Worm (Caenorhabditis elegans) whole organism, young adult: ENCODE data around the gene F01D5.8.
A peak's percentile ranks its signal among the peaks of the same experiment; 100 is the strongest.

Experiments used
- F10E7.11 ChIP-seq: sonication (generic microtip); optimal IDR thresholded peaks from 2 replicates; lab custom pipeline; 2017; ENCODE audit warnings: mild to moderate bottlenecking, missing genetic modification characterization, moderate library complexity, missing compliant biosample characterization
- F37B4.10 ChIP-seq: fragments of 200-800 bp; sonication (Bioruptor generic); IDR thresholded peaks from 2 replicates; pipeline ENCODE4 v1.3.6; 2022; ENCODE audit warnings: missing genetic modification characterization, missing compliant biosample characterization
- F39B2.1 ChIP-seq: fragments of 200-800 bp; sonication (Bioruptor generic); IDR thresholded peaks from 2 replicates; pipeline ENCODE4 v1.3.6; 2022; ENCODE audit warnings: missing genetic modification reagents, missing genetic modification characterization, missing compliant biosample characterization
- F55B11.4 ChIP-seq: sonication (generic microtip); optimal IDR thresholded peaks from 2 replicates; lab custom pipeline; 2016; ENCODE audit warnings: missing compliant biosample characterization, missing genetic modification characterization, borderline replicate concordance; ENCODE audit not compliant: insufficient read depth
- F57A8.1 ChIP-seq: fragments of 200-800 bp; sonication (Bioruptor generic); optimal IDR thresholded peaks from 2 replicates; lab custom pipeline; 2018; ENCODE audit warnings: mild to moderate bottlenecking, missing genetic modification characterization, moderate library complexity, missing compliant biosample characterization
- T26A5.8 ChIP-seq: sonication (generic microtip); optimal IDR thresholded peaks from 2 replicates; lab custom pipeline; 2016; ENCODE audit warnings: missing genetic modification characterization, missing compliant biosample characterization
- Y53G8AR.9 ChIP-seq: fragments of 200-800 bp; sonication (Bioruptor generic); conservative IDR thresholded peaks from 2 replicates; pipeline ENCODE4 v1.3.6; 2022; ENCODE audit warnings: missing genetic modification reagents, missing genetic modification characterization, missing compliant biosample characterization
- Y67H2A.10 ChIP-seq: fragments of 200-800 bp; sonication (Bioruptor generic); conservative IDR thresholded peaks from 2 replicates; pipeline ENCODE4 v1.3.6; 2022; ENCODE audit warnings: missing genetic modification reagents, missing genetic modification characterization, missing compliant biosample characterization
- ZK185.1 ChIP-seq: sonication (generic microtip); optimal IDR thresholded peaks from 2 replicates; lab custom pipeline; 2016; ENCODE audit warnings: mild to moderate bottlenecking, missing genetic modification characterization, missing compliant biosample characterization; ENCODE audit not compliant: poor library complexity, severe bottlenecking
- athp-1 ChIP-seq: sonication (generic microtip); optimal IDR thresholded peaks from 2 replicates; lab custom pipeline; 2017; ENCODE audit warnings: mild to moderate bottlenecking, missing genetic modification characterization, missing compliant biosample characterization
- attf-3 ChIP-seq: fragments of 200-800 bp; sonication (Bioruptor generic); conservative IDR thresholded peaks from 2 replicates; pipeline ENCODE4 v1.3.6; 2022; ENCODE audit warnings: missing genetic modification reagents, missing genetic modification characterization, missing compliant biosample characterization
- attf-6 ChIP-seq: fragments of 200-800 bp; sonication (Bioruptor generic); IDR thresholded peaks from 2 replicates; pipeline ENCODE4 v1.3.6; 2022; ENCODE audit warnings: missing genetic modification reagents, missing genetic modification characterization, missing compliant biosample characterization
- cebp-1 ChIP-seq, 2 experiments: fragments of 200-800 bp in 1 of 2; sonication (Bioruptor generic) in 1 of 2; sonication (generic microtip) in 1 of 2; IDR thresholded peaks in 1 of 2; optimal IDR thresholded peaks in 1 of 2; 2 replicates each; pipeline versions ENCODE4 v1.3.6 to Lab custom; 2017 to 2022; ENCODE audit warnings: missing compliant biosample characterization in 2 of 2, missing genetic modification characterization in 2 of 2, mild to moderate bottlenecking in 1 of 2, missing genetic modification reagents in 1 of 2, moderate library complexity in 1 of 2
- cebp-2 ChIP-seq: fragments of 200-800 bp; sonication (Bioruptor generic); IDR thresholded peaks from 2 replicates; pipeline ENCODE4 v1.3.6; 2022; ENCODE audit warnings: missing genetic modification characterization, missing compliant biosample characterization
- chd-7 ChIP-seq: sonication (generic microtip); optimal IDR thresholded peaks from 2 replicates; lab custom pipeline; 2016; ENCODE audit warnings: mild to moderate bottlenecking, missing genetic modification characterization, moderate library complexity, missing compliant biosample characterization
- dox-1 ChIP-seq: fragments of 200-800 bp; sonication (Bioruptor generic); IDR thresholded peaks from 2 replicates; pipeline ENCODE4 v1.3.6; 2022; ENCODE audit warnings: missing genetic modification reagents, missing genetic modification characterization, missing compliant biosample characterization
- dpff-1 ChIP-seq: sonication (generic microtip); optimal IDR thresholded peaks from 2 replicates; lab custom pipeline; 2017; ENCODE audit warnings: mild to moderate bottlenecking, missing genetic modification characterization, missing compliant biosample characterization
- egl-18 ChIP-seq: fragments of 200-800 bp; sonication (Bioruptor generic); IDR thresholded peaks from 2 replicates; pipeline ENCODE4 v1.3.6; 2022; ENCODE audit warnings: missing genetic modification reagents, missing genetic modification characterization, missing compliant biosample characterization
- fkh-3 ChIP-seq: sonication (generic microtip); optimal IDR thresholded peaks from 2 replicates; lab custom pipeline; 2016; ENCODE audit warnings: mild to moderate bottlenecking, missing genetic modification characterization, missing compliant biosample characterization
- him-1 ChIP-seq: sonication (generic microtip); optimal IDR thresholded peaks from 2 replicates; lab custom pipeline; 2016; ENCODE audit warnings: missing genotype, missing genetic modification reagents, missing genetic modification characterization, missing compliant biosample characterization
- hlh-12 ChIP-seq: sonication (generic microtip); optimal IDR thresholded peaks from 2 replicates; lab custom pipeline; 2016; ENCODE audit warnings: missing genetic modification characterization, missing compliant biosample characterization
- lag-1 ChIP-seq: fragments of 200-800 bp; sonication (Bioruptor generic); IDR thresholded peaks from 2 replicates; pipeline ENCODE4 v1.3.6; 2022; ENCODE audit warnings: missing genetic modification reagents, missing genetic modification characterization, missing compliant biosample characterization
- let-526 ChIP-seq: fragments of 200-800 bp; sonication (Bioruptor generic); IDR thresholded peaks from 2 replicates; pipeline ENCODE4 v1.3.6; 2022; ENCODE audit warnings: missing genetic modification reagents, missing genetic modification characterization, missing compliant biosample characterization
- lin-26 ChIP-seq: fragments of 200-800 bp; sonication (Bioruptor generic); IDR thresholded peaks from 2 replicates; pipeline ENCODE4 v1.3.6; 2022; ENCODE audit warnings: missing genetic modification reagents, missing genetic modification characterization, missing compliant biosample characterization
- lir-1 ChIP-seq: fragments of 200-800 bp; sonication (Bioruptor generic); conservative IDR thresholded peaks from 2 replicates; pipeline ENCODE4 v1.3.6; 2022; ENCODE audit warnings: missing genetic modification reagents, missing genetic modification characterization, missing compliant biosample characterization
- mcd-1 ChIP-seq: fragments of 200-800 bp; sonication (Bioruptor generic); IDR thresholded peaks from 2 replicates; pipeline ENCODE4 v1.3.6; 2022; ENCODE audit warnings: missing genetic modification reagents, missing genetic modification characterization, missing compliant biosample characterization
- mes-4 ChIP-seq: sonication (generic microtip); optimal IDR thresholded peaks from 2 replicates; lab custom pipeline; 2016; ENCODE audit warnings: missing genotype, missing genetic modification characterization, missing compliant biosample characterization
- nhr-27 ChIP-seq: fragments of 200-800 bp; sonication (Bioruptor generic); optimal IDR thresholded peaks from 2 replicates; lab custom pipeline; 2018; ENCODE audit warnings: mild to moderate bottlenecking, missing genetic modification characterization, moderate library complexity, missing compliant biosample characterization
- nhr-80 ChIP-seq: sonication (generic microtip); optimal IDR thresholded peaks from 2 replicates; lab custom pipeline; 2016; ENCODE audit warnings: missing genetic modification characterization, missing compliant biosample characterization
- repo-1 ChIP-seq: sonication (generic microtip); optimal IDR thresholded peaks from 2 replicates; lab custom pipeline; 2017; ENCODE audit warnings: mild to moderate bottlenecking, missing genetic modification characterization, missing compliant biosample characterization
- sea-2 ChIP-seq: fragments of 200-800 bp; sonication (Bioruptor generic); IDR thresholded peaks from 2 replicates; pipeline ENCODE4 v1.3.6; 2022; ENCODE audit warnings: missing genetic modification characterization, missing compliant biosample characterization
- snpc-4 ChIP-seq, 5 experiments: fragments of 150-350 bp in 1 of 5; sonication (generic microtip) in 4 of 5; optimal IDR thresholded peaks; 2 replicates each; lab custom pipeline; 2014 to 2018; ENCODE audit warnings: missing genetic modification characterization in 5 of 5, missing biosample characterization in 3 of 5, antibody characterized with exemption in 2 of 5, mild to moderate bottlenecking in 2 of 5, missing compliant biosample characterization in 2 of 5, missing genotype in 2 of 5, moderate library complexity in 2 of 5, missing genetic modification reagents in 1 of 5
- sptf-2 ChIP-seq: fragments of 200-800 bp; sonication (Bioruptor generic); optimal IDR thresholded peaks from 2 replicates; lab custom pipeline; 2018; ENCODE audit warnings: mild to moderate bottlenecking, missing genetic modification characterization, missing compliant biosample characterization
- tbx-9 ChIP-seq: sonication (generic microtip); optimal IDR thresholded peaks from 2 replicates; lab custom pipeline; 2016; ENCODE audit warnings: borderline replicate concordance, missing genetic modification characterization, inconsistent platforms, missing compliant biosample characterization
- tlf-1 ChIP-seq: fragments of 200-800 bp; sonication (Bioruptor generic); optimal IDR thresholded peaks from 2 replicates; lab custom pipeline; 2018; ENCODE audit warnings: mild to moderate bottlenecking, missing genetic modification characterization, missing compliant biosample characterization
- unc-130 ChIP-seq: sonication (generic microtip); optimal IDR thresholded peaks from 2 replicates; lab custom pipeline; 2016; ENCODE audit warnings: missing genetic modification reagents, missing genetic modification characterization, missing compliant biosample characterization
- zfh-2 ChIP-seq: fragments of 200-800 bp; sonication (Bioruptor generic); conservative IDR thresholded peaks from 2 replicates; pipeline ENCODE4 v1.3.6; 2022; ENCODE audit warnings: missing genetic modification reagents, missing genetic modification characterization, missing compliant biosample characterization
- ztf-25 ChIP-seq: fragments of 200-800 bp; sonication (Bioruptor generic); IDR thresholded peaks from 2 replicates; pipeline ENCODE4 v1.3.6; 2022; ENCODE audit warnings: missing genetic modification reagents, missing genetic modification characterization, missing compliant biosample characterization

The F01D5.8 gene

DNA sequence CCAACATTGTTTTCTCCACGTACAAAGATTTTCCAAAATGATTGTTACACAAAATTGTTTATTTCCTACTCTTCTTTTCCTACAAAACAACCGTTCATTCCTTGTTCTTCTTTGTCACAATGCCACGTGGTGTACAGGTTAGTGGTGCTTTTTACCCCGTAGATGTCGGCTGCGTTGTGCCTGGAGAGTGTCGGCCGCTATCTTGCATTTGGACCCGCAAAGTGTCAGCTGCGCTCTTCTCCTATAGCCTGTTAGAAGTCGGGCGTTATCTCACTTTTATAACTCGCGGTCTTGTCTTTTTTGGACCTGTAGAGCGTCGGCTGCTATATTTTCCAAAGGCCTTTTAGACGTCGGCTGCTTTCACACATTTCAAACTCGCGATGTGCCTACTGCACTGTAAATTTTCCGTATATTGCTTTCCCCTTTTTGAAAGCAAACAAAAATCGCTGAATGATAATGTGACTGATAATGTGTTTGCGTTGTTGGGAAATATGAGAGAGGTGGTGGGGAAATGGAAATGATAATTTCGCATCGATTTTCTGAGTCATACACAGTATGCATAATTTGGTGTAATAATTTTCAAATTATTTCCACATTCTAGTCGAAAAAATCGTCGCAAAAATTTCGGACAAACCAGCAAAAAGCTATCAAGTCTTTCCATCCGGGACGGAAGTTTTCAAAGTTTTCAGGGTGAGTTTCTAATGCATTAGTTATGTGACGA lies at the start of gene F01D5.8:
Gene F01D5.8, plus strand, starts transcription at position 51 of the 721 bp plus-strand sequence.
- TF ChIP-seq nhr-80 (tag; lab: Kevin White, UChicago) = peak; percentile 59
- TF ChIP-seq tlf-1 (GFP tag; lab: Kevin White, UChicago) = no peak
- TF ChIP-seq dpff-1 (tag; lab: Kevin White, UChicago) = no peak
- TF ChIP-seq snpc-4 (GFP tag; optimal IDR thresholded peaks at IDR 0.05; lab: Kevin White, UChicago) = no peak
- TF ChIP-seq snpc-4 (tag; optimal IDR thresholded peaks at IDR 0.05; lab: Kevin White, UChicago) = peak; percentile 35 to 87 (median 74)
- TF ChIP-seq egl-18 = no peak
- no peak for TF ChIP-seq repo-1 (tag; lab: Kevin White, UChicago)
- TF ChIP-seq, all 124 proteins: peak for 2

DNA sequence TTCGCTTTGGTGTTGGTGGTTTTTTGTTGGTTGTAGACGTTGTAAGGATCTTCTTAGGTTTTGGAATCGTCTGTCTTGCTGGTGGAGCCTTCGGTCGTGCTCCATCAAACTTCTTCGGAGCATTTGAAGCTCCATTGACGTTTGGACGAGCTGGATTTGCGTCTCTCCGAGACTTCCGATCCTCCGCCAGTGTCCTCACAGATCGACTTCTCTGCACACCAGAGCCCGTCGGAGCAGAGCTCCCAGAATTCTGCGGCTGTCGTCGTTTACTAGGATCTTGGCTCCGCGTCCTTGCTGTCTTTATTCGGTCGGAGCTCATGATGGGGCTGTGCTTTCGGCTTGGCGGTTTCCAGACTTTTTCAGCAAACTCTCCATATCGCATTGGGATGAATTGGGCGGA lies 48.9 kb upstream of the F01D5.8 start:
- TF ChIP-seq F39B2.1 (GFP tag; lab: Robert Waterston, UW) (no peak), zfh-2 (GFP tag; lab: Robert Waterston, UW) (peak; percentile 68), athp-1 (tag; lab: Kevin White, UChicago) (no peak), attf-6 (GFP tag; lab: Robert Waterston, UW) (no peak), hlh-12 (tag; lab: Kevin White, UChicago) (no peak), tbx-9 (tag; lab: Kevin White, UChicago) (no peak)
- TF ChIP-seq, all 124 proteins: peak for 1

DNA sequence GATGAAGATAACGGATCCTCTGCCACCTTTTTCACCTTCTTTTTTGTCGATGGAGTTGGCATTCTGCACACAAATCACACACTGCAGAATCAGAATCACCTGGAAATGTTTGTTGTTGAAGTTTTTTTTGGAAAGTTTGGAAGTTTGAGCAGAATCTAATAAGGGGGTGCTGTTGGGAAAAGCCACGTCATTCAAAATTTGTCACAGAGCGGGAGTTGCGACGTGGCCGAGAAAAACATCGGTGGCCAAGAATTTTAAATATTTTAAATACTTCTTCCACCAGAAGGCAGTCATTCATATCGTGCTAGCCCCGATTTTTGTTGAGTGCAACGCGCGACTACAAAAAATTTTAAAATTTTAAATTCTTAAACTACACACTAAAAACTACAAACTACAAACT lies 48.2 kb upstream of the F01D5.8 start, which contains the start of gene rpi-1:
Gene rpi-1, minus strand, starts transcription at position 101 of the 400 bp plus-strand sequence.
- TF ChIP-seq sptf-2 (no peak), F57A8.1 (GFP tag; lab: Kevin White, UChicago) (no peak), dpff-1 (tag; lab: Kevin White, UChicago) (no peak), sea-2 (GFP tag; lab: Robert Waterston, UW) (no peak), Y67H2A.10 (GFP tag; lab: Robert Waterston, UW) (no peak), lag-1 (no peak), chd-7 (tag; lab: Kevin White, UChicago) (no peak), hlh-12 (tag; lab: Kevin White, UChicago) (no peak), cebp-2 (GFP tag; lab: Robert Waterston, UW) (no peak), let-526 (GFP tag; lab: Robert Waterston, UW) (no peak), F37B4.10 (GFP tag; lab: Robert Waterston, UW) (no peak), attf-3 (no peak), mcd-1 (GFP tag; lab: Robert Waterston, UW) (no peak), lin-26 (GFP tag; lab: Robert Waterston, UW) (no peak), cebp-1 (GFP tag; IDR thresholded peaks at IDR 0.05; lab: Robert Waterston, UW) (no peak), cebp-1 (tag; optimal IDR thresholded peaks at IDR 0.05; lab: Kevin White, UChicago) (no peak), F10E7.11 (tag; lab: Kevin White, UChicago) (no peak), lir-1 (no peak), mes-4 (tag; lab: Kevin White, UChicago) (no peak)
- TF ChIP-seq, all 124 proteins: peak for 0

DNA sequence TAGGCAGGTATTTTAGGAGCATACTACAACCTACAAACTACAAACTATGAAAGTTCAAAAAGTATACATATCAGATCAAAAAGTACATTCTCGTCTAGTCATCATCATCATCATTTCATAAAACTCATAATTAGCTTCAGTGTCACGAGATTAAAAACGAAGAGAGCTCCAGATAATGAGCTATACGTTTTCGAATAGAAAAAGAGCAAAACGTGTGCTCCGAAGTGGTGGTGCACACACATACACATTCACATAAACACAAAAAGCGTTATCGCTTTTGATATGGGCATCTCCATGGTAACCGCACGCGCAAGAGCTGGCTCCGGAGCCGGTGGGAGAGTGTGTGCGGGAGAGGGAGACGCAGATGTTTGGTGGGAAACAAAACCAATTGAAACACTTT lies 46.2 kb upstream of the F01D5.8 start:
- TF ChIP-seq nhr-27 (tag; lab: Kevin White, UChicago) = no peak
- TF ChIP-seq ZK185.1 (tag; lab: Kevin White, UChicago) = no peak
- TF ChIP-seq F55B11.4 = no peak
- no peak for TF ChIP-seq mes-4 (tag; lab: Kevin White, UChicago)
- no peak for TF ChIP-seq tbx-9 (tag; lab: Kevin White, UChicago)
- no peak for TF ChIP-seq sptf-2
- TF ChIP-seq dox-1 (GFP tag; lab: Robert Waterston, UW) = no peak
- no peak for TF ChIP-seq T26A5.8
- no peak for TF ChIP-seq let-526 (GFP tag; lab: Robert Waterston, UW)
- TF ChIP-seq unc-130 (GFP tag; lab: Kevin White, UChicago) = no peak
- TF ChIP-seq fkh-3 (tag; lab: Kevin White, UChicago) = no peak
- TF ChIP-seq tlf-1 (GFP tag; lab: Kevin White, UChicago) = no peak
- no peak for TF ChIP-seq lag-1
- TF ChIP-seq snpc-4 (GFP tag; optimal IDR thresholded peaks at IDR 0.05; lab: Kevin White, UChicago) = no peak
- no peak for TF ChIP-seq snpc-4 (tag; optimal IDR thresholded peaks at IDR 0.05; lab: Kevin White, UChicago)
- no peak for TF ChIP-seq Y53G8AR.9 (GFP tag; lab: Robert Waterston, UW)
- TF ChIP-seq sea-2 (GFP tag; lab: Robert Waterston, UW) = no peak
- no peak for TF ChIP-seq him-1 (tag; lab: Kevin White, UChicago)
- TF ChIP-seq ztf-25 (GFP tag; lab: Robert Waterston, UW) = no peak
- no peak for TF ChIP-seq F39B2.1 (GFP tag; lab: Robert Waterston, UW)
